Fruit fly (Drosophila melanogaster): ENCODE results near the gene CG34404.

- no peak for TF ChIP-seq kay (GFP tag; ENCODE audit: borderline replicate concordance)
- TF ChIP-seq Clk (GFP tag; optimal IDR thresholded peaks at IDR 0.05), result no peak
- TF ChIP-seq Hr96 (GFP tag; optimal IDR thresholded peaks at IDR 0.05), result no peak
- no peak for TF ChIP-seq CG33017 (tag; optimal IDR thresholded peaks at IDR 0.05)
- TF ChIP-seq Mnt (GFP tag; optimal IDR thresholded peaks at IDR 0.05), result no peak
- TF ChIP-seq cnc (optimal IDR thresholded peaks at IDR 0.05), result no peak
Measured at dm6 chr3R:15374397-15374796, 6.9 kb upstream of the CG34404 start, which contains the start of gene Rbp.
